Worm (Caenorhabditis elegans) whole organism, L3 larva: ENCODE data around the gene C28D4.18.

ENCODE experiments used
- aly-2 ChIP-seq: fragments of 150-350 bp; optimal IDR thresholded peaks from 2 replicates; lab custom pipeline; 2014; ENCODE audit warnings: missing biosample characterization, missing genetic modification characterization
- daf-12 ChIP-seq: fragments of 150-350 bp; optimal IDR thresholded peaks from 2 replicates; lab custom pipeline; 2014; ENCODE audit warnings: missing biosample characterization, missing genetic modification reagents, missing genetic modification characterization
- egl-27 ChIP-seq: sonication (generic microtip); optimal IDR thresholded peaks from 4 replicates; lab custom pipeline; 2017; ENCODE audit warnings: missing biosample characterization, missing genetic modification reagents, missing genetic modification characterization
- elt-2 ChIP-seq: sonication (generic microtip); optimal IDR thresholded peaks from 2 replicates; lab custom pipeline; 2016; ENCODE audit warnings: missing genetic modification reagents, mild to moderate bottlenecking, missing genetic modification characterization, missing compliant biosample characterization
- fkh-10 ChIP-seq: sonication (generic microtip); optimal IDR thresholded peaks from 2 replicates; lab custom pipeline; 2017; ENCODE audit warnings: missing biosample characterization, missing genetic modification reagents, missing genetic modification characterization
- nhr-76 ChIP-seq: fragments of 150-350 bp; sonication (generic microtip); optimal IDR thresholded peaks from 5 replicates; lab custom pipeline; 2014; ENCODE audit warnings: missing biosample characterization, missing genetic modification characterization
- nhr-77 ChIP-seq: fragments of 150-350 bp; optimal IDR thresholded peaks from 2 replicates; lab custom pipeline; 2014; ENCODE audit warnings: missing biosample characterization, missing genetic modification characterization
- pha-4 ChIP-seq: fragments of 150-350 bp; optimal IDR thresholded peaks from 2 replicates; lab custom pipeline; 2014; ENCODE audit warnings: missing biosample characterization, missing genetic modification reagents, missing genetic modification characterization
- tbx-2 ChIP-seq: sonication (generic microtip); optimal IDR thresholded peaks from 2 replicates; lab custom pipeline; 2016; ENCODE audit warnings: mild to moderate bottlenecking, missing genetic modification characterization, missing compliant biosample characterization

DNA sequence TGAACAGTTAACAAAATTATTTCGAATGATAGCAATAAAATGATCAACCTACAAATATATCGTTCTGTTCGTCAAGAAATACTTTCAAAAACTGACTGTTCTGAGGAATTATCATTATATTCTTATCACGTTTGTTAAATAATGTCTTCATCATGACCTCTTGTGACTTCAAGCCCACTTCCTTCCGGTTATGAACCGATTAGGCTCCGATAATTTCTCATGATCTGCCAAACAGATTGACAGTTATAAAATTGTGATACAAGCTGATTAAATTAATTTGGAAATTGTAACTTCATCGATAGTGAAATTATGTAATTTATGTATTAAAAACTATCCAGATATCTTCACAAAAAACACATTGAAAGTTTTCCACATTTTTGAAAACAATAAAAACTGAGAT is 44.2 kb upstream of the C28D4.18 start, which contains the start of gene ins-8:
- TF ChIP-seq egl-27 (no peak), tbx-2 (tag; lab: Kevin White, UChicago) (no peak), pha-4 (tag; lab: Kevin White, UChicago) (no peak), nhr-76 (tag; lab: Kevin White, UChicago) (no peak), elt-2 (tag; lab: Kevin White, UChicago) (no peak), nhr-77 (tag; lab: Kevin White, UChicago) (no peak), fkh-10 (GFP tag; lab: Kevin White, UChicago) (no peak), daf-12 (tag; lab: Kevin White, UChicago) (no peak), aly-2 (tag; lab: Kevin White, UChicago) (no peak)
